Worm (Caenorhabditis elegans) whole organism, young adult: ENCODE results near the gene col-85.
"Not testable (repeated sequence)": the region's sequence is repeated elsewhere in the genome, so short reads cannot be mapped to it uniquely, and the experiment has no call there.

Source experiments
- B0035.1 ChIP-seq: sonication (generic microtip); optimal IDR thresholded peaks from 2 replicates; lab custom pipeline; 2016; ENCODE audit warnings: missing genetic modification characterization, mild to moderate bottlenecking, missing compliant biosample characterization, missing genotype, missing genetic modification reagents
- B0261.1 ChIP-seq: sonication (generic microtip); optimal IDR thresholded peaks from 2 replicates; lab custom pipeline; 2016; ENCODE audit warnings: mild to moderate bottlenecking, missing genetic modification characterization, moderate library complexity, missing compliant biosample characterization
- B0336.3 ChIP-seq: fragments of 200-800 bp; sonication (Bioruptor generic); IDR thresholded peaks from 2 replicates; pipeline ENCODE4 v1.3.6; 2022; ENCODE audit warnings: missing genetic modification characterization, missing compliant biosample characterization
- F23B12.7 ChIP-seq: sonication (generic microtip); optimal IDR thresholded peaks from 2 replicates; lab custom pipeline; 2017; ENCODE audit warnings: missing genetic modification characterization, mild to moderate bottlenecking, missing compliant biosample characterization, antibody characterized with exemption, moderate library complexity; ENCODE audit not compliant: insufficient read depth
- F33H1.4 ChIP-seq: fragments of 200-800 bp; sonication (Bioruptor generic); IDR thresholded peaks from 2 replicates; pipeline ENCODE4 v1.3.6; 2022; ENCODE audit warnings: missing genetic modification reagents, missing genetic modification characterization, missing compliant biosample characterization
- K11D2.4 ChIP-seq: fragments of 200-800 bp; sonication (Bioruptor generic); IDR thresholded peaks from 2 replicates; pipeline ENCODE4 v1.3.6; 2022; ENCODE audit warnings: missing genetic modification reagents, missing genetic modification characterization, missing compliant biosample characterization
- T07F8.4 ChIP-seq: sonication (generic microtip); optimal IDR thresholded peaks from 2 replicates; lab custom pipeline; 2016; ENCODE audit warnings: mild to moderate bottlenecking, missing genetic modification characterization, moderate library complexity, missing compliant biosample characterization
- Y53G8AR.9 ChIP-seq: fragments of 200-800 bp; sonication (Bioruptor generic); conservative IDR thresholded peaks from 2 replicates; pipeline ENCODE4 v1.3.6; 2022; ENCODE audit warnings: missing genetic modification reagents, missing genetic modification characterization, missing compliant biosample characterization
- Y56A3A.18 ChIP-seq: fragments of 200-800 bp; sonication (Bioruptor generic); IDR thresholded peaks from 2 replicates; pipeline ENCODE4 v1.3.6; 2022; ENCODE audit warnings: missing genetic modification reagents, missing genetic modification characterization, missing compliant biosample characterization
- ama-1 ChIP-seq, 3 experiments: fragments of 150-350 bp in 1 of 3; sonication (generic microtip) in 2 of 3; optimal IDR thresholded peaks; 2 replicates each; lab custom pipeline; 2014 to 2018; ENCODE audit warnings: missing biosample characterization in 2 of 3, missing genetic modification characterization in 2 of 3, missing genetic modification reagents in 2 of 3
- attf-3 ChIP-seq: fragments of 200-800 bp; sonication (Bioruptor generic); conservative IDR thresholded peaks from 2 replicates; pipeline ENCODE4 v1.3.6; 2022; ENCODE audit warnings: missing genetic modification reagents, missing genetic modification characterization, missing compliant biosample characterization
- attf-5 ChIP-seq: fragments of 200-800 bp; sonication (Bioruptor generic); optimal IDR thresholded peaks from 2 replicates; lab custom pipeline; 2018; ENCODE audit warnings: mild to moderate bottlenecking, missing genetic modification characterization, missing compliant biosample characterization
- ceh-91 ChIP-seq: fragments of 200-800 bp; sonication (Bioruptor generic); IDR thresholded peaks from 2 replicates; pipeline ENCODE4 v1.3.6; 2022; ENCODE audit warnings: missing genetic modification reagents, missing genetic modification characterization, missing compliant biosample characterization
- egl-44 ChIP-seq: fragments of 200-800 bp; sonication (Bioruptor generic); IDR thresholded peaks from 2 replicates; pipeline ENCODE4 v1.3.6; 2022; ENCODE audit warnings: missing genetic modification reagents, missing genetic modification characterization, missing compliant biosample characterization
- ekl-4 ChIP-seq: fragments of 200-800 bp; sonication (Bioruptor generic); IDR thresholded peaks from 2 replicates; pipeline ENCODE4 v1.3.6; 2022; ENCODE audit warnings: missing genetic modification reagents, missing genetic modification characterization, missing compliant biosample characterization
- gei-17 ChIP-seq: fragments of 200-800 bp; sonication (Bioruptor generic); optimal IDR thresholded peaks from 2 replicates; lab custom pipeline; 2018; ENCODE audit warnings: mild to moderate bottlenecking, missing genetic modification characterization, missing compliant biosample characterization
- him-1 ChIP-seq: sonication (generic microtip); optimal IDR thresholded peaks from 2 replicates; lab custom pipeline; 2016; ENCODE audit warnings: missing genotype, missing genetic modification reagents, missing genetic modification characterization, missing compliant biosample characterization
- hlh-12 ChIP-seq: sonication (generic microtip); optimal IDR thresholded peaks from 2 replicates; lab custom pipeline; 2016; ENCODE audit warnings: missing genetic modification characterization, missing compliant biosample characterization
- hrde-1 ChIP-seq: sonication (generic microtip); optimal IDR thresholded peaks from 2 replicates; lab custom pipeline; 2016; ENCODE audit warnings: missing genetic modification characterization, mild to moderate bottlenecking, missing compliant biosample characterization, moderate library complexity, missing genotype, missing genetic modification reagents, borderline replicate concordance
- lin-54 ChIP-seq: fragments of 200-800 bp; sonication (Bioruptor generic); optimal IDR thresholded peaks from 2 replicates; lab custom pipeline; 2018; ENCODE audit warnings: mild to moderate bottlenecking, missing genetic modification characterization, missing compliant biosample characterization
- lir-1 ChIP-seq: fragments of 200-800 bp; sonication (Bioruptor generic); conservative IDR thresholded peaks from 2 replicates; pipeline ENCODE4 v1.3.6; 2022; ENCODE audit warnings: missing genetic modification reagents, missing genetic modification characterization, missing compliant biosample characterization
- madf-6 ChIP-seq: fragments of 200-800 bp; sonication (Bioruptor generic); IDR thresholded peaks from 2 replicates; pipeline ENCODE4 v1.3.6; 2022; ENCODE audit warnings: missing genetic modification reagents, missing genetic modification characterization, missing compliant biosample characterization
- mel-28 ChIP-seq: sonication (generic microtip); optimal IDR thresholded peaks from 2 replicates; lab custom pipeline; 2016; ENCODE audit warnings: borderline replicate concordance, mild to moderate bottlenecking, missing genetic modification characterization, missing compliant biosample characterization
- nhr-179 ChIP-seq: sonication (generic microtip); optimal IDR thresholded peaks from 2 replicates; lab custom pipeline; 2016; ENCODE audit warnings: mild to moderate bottlenecking, missing genetic modification characterization, missing compliant biosample characterization
- pha-4 ChIP-seq: fragments of 150-350 bp; sonication (generic microtip); optimal IDR thresholded peaks from 2 replicates; lab custom pipeline; 2014; ENCODE audit warnings: missing biosample characterization, missing genetic modification reagents, missing genetic modification characterization
- rcor-1 ChIP-seq: fragments of 200-800 bp; sonication (Bioruptor generic); IDR thresholded peaks from 2 replicates; pipeline ENCODE4 v1.3.6; 2022; ENCODE audit warnings: missing genetic modification reagents, missing genetic modification characterization, missing compliant biosample characterization
- rec-8 ChIP-seq, 2 experiments: sonication (generic microtip); optimal IDR thresholded peaks; 2 replicates each; lab custom pipeline; 2016; ENCODE audit warnings: mild to moderate bottlenecking in 2 of 2, missing genetic modification characterization in 2 of 2, missing genetic modification reagents in 2 of 2, missing genotype in 2 of 2, missing biosample characterization in 1 of 2, missing compliant biosample characterization in 1 of 2, moderate library complexity in 1 of 2
- rpc-1 ChIP-seq, 2 experiments: fragments of 150-350 bp in 1 of 2; sonication (generic microtip) in 1 of 2; optimal IDR thresholded peaks; 2 replicates each; lab custom pipeline; 2014 to 2018; ENCODE audit warnings: missing biosample characterization in 1 of 2, missing genetic modification characterization in 1 of 2, missing genetic modification reagents in 1 of 2, missing genotype in 1 of 2
- snpc-1.1 ChIP-seq: sonication (generic microtip); optimal IDR thresholded peaks from 2 replicates; lab custom pipeline; 2017; ENCODE audit warnings: missing genetic modification characterization, mild to moderate bottlenecking, missing compliant biosample characterization, antibody characterized with exemption, moderate library complexity, missing genotype, missing genetic modification reagents; ENCODE audit not compliant: insufficient read depth
- snpc-1.3 ChIP-seq: sonication (generic microtip); optimal IDR thresholded peaks from 2 replicates; lab custom pipeline; 2017; ENCODE audit warnings: missing genetic modification characterization, mild to moderate bottlenecking, missing compliant biosample characterization, antibody characterized with exemption, moderate library complexity, missing genotype, missing genetic modification reagents; ENCODE audit not compliant: insufficient read depth
- tbp1 ChIP-seq: fragments of 200-800 bp; sonication (Bioruptor generic); optimal IDR thresholded peaks from 2 replicates; lab custom pipeline; 2018; ENCODE audit warnings: mild to moderate bottlenecking, missing genetic modification characterization, missing compliant biosample characterization
- zfh-2 ChIP-seq: fragments of 200-800 bp; sonication (Bioruptor generic); conservative IDR thresholded peaks from 2 replicates; pipeline ENCODE4 v1.3.6; 2022; ENCODE audit warnings: missing genetic modification reagents, missing genetic modification characterization, missing compliant biosample characterization
- ztf-18 ChIP-seq: sonication (generic microtip); optimal IDR thresholded peaks from 2 replicates; lab custom pipeline; 2016; ENCODE audit warnings: missing genotype, mild to moderate bottlenecking, missing genetic modification characterization, missing compliant biosample characterization
- ztf-28 ChIP-seq: fragments of 200-800 bp; sonication (Bioruptor generic); IDR thresholded peaks from 2 replicates; pipeline ENCODE4 v1.3.6; 2022; ENCODE audit warnings: missing genetic modification reagents, missing genetic modification characterization, missing compliant biosample characterization

Gene col-85

ce11 chrII:12541670-12542080 is 46.8 kb upstream of the col-85 start (continued):
- peak; percentile 17; the same call in 1 of the 2 replicates for TF ChIP-seq rcor-1 (GFP tag; lab: Robert Waterston, UW)
- TF ChIP-seq rec-8 (tag; optimal IDR thresholded peaks at IDR 0.05; lab: Kevin White, UChicago), result peak; percentile 3 to 62
- 0 out of 2 replicates have a peak, but pooled peaks have one; percentile 81 for TF ChIP-seq Y56A3A.18 (GFP tag; lab: Robert Waterston, UW)
- TF ChIP-seq hlh-12, result peak; percentile 71
- TF ChIP-seq rpc-1 (optimal IDR thresholded peaks at IDR 0.05; lab: Kevin White, UChicago), result peak; percentile 85
- TF ChIP-seq rpc-1 (tag; optimal IDR thresholded peaks at IDR 0.05; lab: Kevin White, UChicago), result peak; percentile 96
- peak; percentile 94 for TF ChIP-seq B0261.1 (tag; lab: Kevin White, UChicago)
- TF ChIP-seq attf-3 (GFP tag; lab: Robert Waterston, UW), result peak; percentile 57; the same call in 1 of the 2 replicates
- TF ChIP-seq him-1, result peak; percentile 89
- peak; percentile 41 for TF ChIP-seq lin-54
- TF ChIP-seq F33H1.4 (GFP tag; lab: Robert Waterston, UW), result peak; percentile 24
- TF ChIP-seq ztf-18 (tag; lab: Kevin White, UChicago), result peak; percentile 65
- TF ChIP-seq ztf-28 (GFP tag; lab: Robert Waterston, UW), result 0 out of 2 replicates have a peak, but pooled peaks have one; percentile 42
- TF ChIP-seq B0336.3 (GFP tag; lab: Robert Waterston, UW), result peak; percentile 73
- TF ChIP-seq hrde-1 (tag; lab: Kevin White, UChicago), result peak; percentile 64
- peak; percentile 63 for TF ChIP-seq madf-6 (GFP tag; lab: Robert Waterston, UW)
- TF ChIP-seq snpc-1.3 (tag; lab: Kevin White, UChicago), result peak; percentile 49
- peak; percentile 76 for TF ChIP-seq F23B12.7
- peak; percentile 76 for TF ChIP-seq snpc-1.1 (tag; lab: Kevin White, UChicago)
- peak; percentile 48 for TF ChIP-seq attf-5 (GFP tag; lab: Kevin White, UChicago)
- TF ChIP-seq T07F8.4 (tag; lab: Kevin White, UChicago), result peak; percentile 69
- not testable (repeated sequence) for TF ChIP-seq ama-1 (optimal IDR thresholded peaks at IDR 0.05; lab: Kevin White, UChicago)
- TF ChIP-seq ama-1 (GFP tag; optimal IDR thresholded peaks at IDR 0.05; lab: Kevin White, UChicago), result peak; percentile 48 to 59
- 0 out of 2 replicates have a peak, but pooled peaks have one; percentile 55 for TF ChIP-seq Y53G8AR.9 (GFP tag; lab: Robert Waterston, UW)
- peak; percentile 3 for TF ChIP-seq mel-28 (tag; lab: Kevin White, UChicago)
- peak; percentile 17; the same call in 1 of the 2 replicates for TF ChIP-seq ekl-4 (GFP tag; lab: Robert Waterston, UW)

- no peak for TF ChIP-seq egl-44 (GFP tag; lab: Robert Waterston, UW)
- TF ChIP-seq K11D2.4, result no peak
- TF ChIP-seq tbp1 (GFP tag; lab: Kevin White, UChicago), result peak; percentile 80
- TF ChIP-seq gei-17 (GFP tag; lab: Kevin White, UChicago), result no peak
- TF ChIP-seq B0035.1 (tag; lab: Kevin White, UChicago), result no peak
- no peak for TF ChIP-seq zfh-2 (GFP tag; lab: Robert Waterston, UW)
- TF ChIP-seq rpc-1 (optimal IDR thresholded peaks at IDR 0.05; lab: Kevin White, UChicago), result peak; percentile 46
- peak; percentile 69 for TF ChIP-seq rpc-1 (tag; optimal IDR thresholded peaks at IDR 0.05; lab: Kevin White, UChicago)
- peak; percentile 57 for TF ChIP-seq B0261.1 (tag; lab: Kevin White, UChicago)
- TF ChIP-seq ceh-91 (GFP tag; lab: Robert Waterston, UW), result no peak
- TF ChIP-seq, all 124 proteins: peak for 3
Observed at ce11 chrII:12539395-12539794, 44.5 kb upstream of the col-85 start.

ce11 chrII:12536203-12536602 is 41.3 kb upstream of the col-85 start, which contains the start of gene F49C5.3:
Gene F49C5.3, plus strand, starts transcription at chrII:12536503.
- not testable (repeated sequence) for TF ChIP-seq nhr-179; lir-1 (GFP tag; lab: Robert Waterston, UW); pha-4 (tag; lab: Kevin White, UChicago)
